Worm (Caenorhabditis elegans): ENCODE data around the gene D2085.7.

ce11 chrII:8631766-8632165, 9.4 kb upstream of the D2085.7 start:
- TF ChIP-seq fos-1 (tag; optimal IDR thresholded peaks at IDR 0.05) (no peak), nhr-77 (tag; optimal IDR thresholded peaks at IDR 0.05) (no peak), nhr-41 (GFP tag; IDR thresholded peaks at IDR 0.05) (no peak), ztf-11 (tag; optimal IDR thresholded peaks at IDR 0.05) (no peak), madf-5 (GFP tag; IDR thresholded peaks at IDR 0.05) (no peak), lin-39 (tag; optimal IDR thresholded peaks at IDR 0.05) (no peak), mep-1 (tag; optimal IDR thresholded peaks at IDR 0.05) (no peak), pha-4 (GFP tag; IDR thresholded peaks at IDR 0.05) (no peak), pha-4 (tag; optimal IDR thresholded peaks at IDR 0.05) (no peak), lin-13 (GFP tag; optimal IDR thresholded peaks at IDR 0.05) (no peak), ZK546.5 (tag; optimal IDR thresholded peaks at IDR 0.05) (no peak), vab-7 (GFP tag; IDR thresholded peaks at IDR 0.05) (no peak), aly-2 (tag; optimal IDR thresholded peaks at IDR 0.05) (no peak), dmd-6 (GFP tag; IDR thresholded peaks at IDR 0.05) (no peak)
